Worm (Caenorhabditis elegans): ENCODE measurements around the gene C05D9.9.

C05D9.9 gene

DNA sequence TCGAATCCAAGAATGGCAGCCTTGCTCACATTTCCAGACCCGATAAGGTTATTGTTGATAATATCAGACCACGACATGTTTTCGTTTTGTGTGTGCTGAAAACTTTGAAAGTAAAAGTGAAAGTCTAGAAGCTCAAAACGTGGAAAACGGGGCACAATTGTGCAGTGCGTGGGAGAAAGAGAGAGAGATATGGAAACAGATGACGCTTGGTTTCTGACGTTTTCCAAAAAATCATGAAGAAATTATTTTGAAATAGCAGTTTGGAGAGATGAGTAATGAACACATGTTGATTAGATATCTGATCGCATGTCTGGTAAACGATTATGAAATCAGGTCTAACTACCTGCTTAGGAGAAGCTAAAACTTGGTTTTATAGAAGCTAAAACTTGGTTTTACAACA, 43.5 kb downstream of the C05D9.9 start, which contains the start of gene pfn-3:
pfn-3 (minus strand) TSS at position 101 of the 400 bp plus-strand sequence.
- TF ChIP-seq ceh-82 (tag; optimal IDR thresholded peaks at IDR 0.05): no peak
- peak; percentile 1 for TF ChIP-seq lin-39 (tag; optimal IDR thresholded peaks at IDR 0.05)

Measured in whole organism, L3 larva.